Worm (Caenorhabditis elegans) whole organism, young adult: Measurements from ENCODE around the gene C28F5.1.

Experiments used
- ama-1 ChIP-seq, 3 experiments: fragments of 150-350 bp in 1 of 3; sonication (generic microtip) in 2 of 3; optimal IDR thresholded peaks; 2 replicates each; lab custom pipeline; 2014 to 2018; ENCODE audit warnings: missing biosample characterization in 2 of 3, missing genetic modification characterization in 2 of 3, missing genetic modification reagents in 2 of 3
- snpc-3.4 ChIP-seq: sonication (generic microtip); optimal IDR thresholded peaks from 2 replicates; lab custom pipeline; 2017; ENCODE audit warnings: missing genetic modification characterization, mild to moderate bottlenecking, missing compliant biosample characterization, antibody characterized with exemption, moderate library complexity, missing genotype, missing genetic modification reagents

DNA sequence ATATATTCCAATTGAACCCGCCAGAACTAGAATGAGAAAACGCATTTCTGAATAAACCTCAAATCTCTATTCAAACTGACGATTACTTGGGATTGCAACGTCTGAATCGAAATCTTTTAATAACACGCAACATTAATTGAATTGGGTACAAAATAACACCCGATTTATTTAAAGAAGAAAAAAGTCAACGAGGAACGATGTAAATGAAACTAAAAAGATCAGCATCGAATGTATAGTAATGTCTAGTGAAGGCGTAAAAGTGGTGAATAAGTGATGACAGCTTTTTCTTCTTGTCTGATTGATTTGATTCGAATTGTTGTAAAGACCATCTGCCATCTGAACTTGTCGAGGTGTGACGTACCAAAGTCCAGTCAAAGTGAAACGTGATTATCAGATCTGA is 11.5 kb upstream of the C28F5.1 start, which contains the start of gene nas-23:
- no peak for TF ChIP-seq ama-1 (optimal IDR thresholded peaks at IDR 0.05; lab: Kevin White, UChicago)
- TF ChIP-seq ama-1 (GFP tag; optimal IDR thresholded peaks at IDR 0.05; lab: Kevin White, UChicago), result no peak
- TF ChIP-seq snpc-3.4, result no peak
